Fruit fly (Drosophila melanogaster) whole organism, embryonic: ENCODE measurements around the gene stac.

Experiments
- Aef1 ChIP-seq: fragments of 200-800 bp; sonication (Bioruptor generic); IDR thresholded peaks from 3 replicates; pipeline ENCODE4 v1.3.6; 2022; ENCODE audit warnings: missing biosample characterization, missing genetic modification characterization
- Antp ChIP-seq: fragments of 200-800 bp; sonication (Bioruptor generic); optimal IDR thresholded peaks from 3 replicates; lab custom pipeline; 2016; ENCODE audit warnings: missing biosample characterization, missing genetic modification characterization
- Bteb2 ChIP-seq: fragments of 200-800 bp; sonication (Bioruptor generic); optimal IDR thresholded peaks from 2 replicates; lab custom pipeline; 2016; ENCODE audit warnings: missing biosample characterization, missing genetic modification characterization
- CG10462 ChIP-seq: fragments of 200-800 bp; sonication (Bioruptor generic); optimal IDR thresholded peaks from 2 replicates; lab custom pipeline; 2016; ENCODE audit warnings: missing biosample characterization, missing genetic modification characterization
- CG11398 ChIP-seq: fragments of 200-800 bp; sonication (Bioruptor generic); optimal IDR thresholded peaks from 2 replicates; lab custom pipeline; 2016; ENCODE audit warnings: missing biosample characterization, missing genetic modification characterization
- CG12391 ChIP-seq: fragments of 200-800 bp; sonication (Bioruptor generic); optimal IDR thresholded peaks from 3 replicates; lab custom pipeline; 2018; ENCODE audit warnings: missing biosample characterization, mild to moderate bottlenecking, missing genetic modification characterization, moderate library complexity
- CG15011 ChIP-seq: fragments of 200-800 bp; sonication (Bioruptor generic); optimal IDR thresholded peaks from 3 replicates; lab custom pipeline; 2018; ENCODE audit warnings: missing biosample characterization, mild to moderate bottlenecking, missing genetic modification characterization
- CG1603 ChIP-seq: fragments of 200-800 bp; sonication (Bioruptor generic); optimal IDR thresholded peaks from 2 replicates; lab custom pipeline; 2019; ENCODE audit warnings: missing biosample characterization, mild to moderate bottlenecking, missing genetic modification characterization, moderate library complexity
- CG17186 ChIP-seq: fragments of 200-800 bp; sonication (Bioruptor generic); optimal IDR thresholded peaks from 3 replicates; lab custom pipeline; 2017; ENCODE audit warnings: missing biosample characterization, missing genetic modification reagents, missing genetic modification characterization
- CG18011 ChIP-seq: fragments of 200-800 bp; sonication (Bioruptor generic); optimal IDR thresholded peaks from 2 replicates; lab custom pipeline; 2017; ENCODE audit warnings: missing biosample characterization, missing genetic modification characterization, mild to moderate bottlenecking, moderate library complexity, missing genotype
- CG18262 ChIP-seq: fragments of 200-800 bp; optimal IDR thresholded peaks from 3 replicates; lab custom pipeline; 2019; ENCODE audit warnings: missing biosample characterization, mild to moderate bottlenecking, missing genetic modification characterization, moderate library complexity
- CG18764 ChIP-seq: fragments of 200-800 bp; sonication (Bioruptor generic); optimal IDR thresholded peaks from 3 replicates; lab custom pipeline; 2016; ENCODE audit warnings: missing biosample characterization, missing genetic modification characterization
- CG2875 ChIP-seq: fragments of 200-800 bp; sonication (Bioruptor generic); optimal IDR thresholded peaks from 2 replicates; lab custom pipeline; 2017; ENCODE audit warnings: missing biosample characterization, mild to moderate bottlenecking, missing genetic modification characterization, missing genetic modification reagents
- CG31224 ChIP-seq: fragments of 200-800 bp; sonication (Bioruptor generic); IDR thresholded peaks from 2 replicates; pipeline ENCODE4 v1.3.6; 2022; ENCODE audit warnings: missing biosample characterization, missing genetic modification characterization
- CG4404 ChIP-seq: fragments of 200-800 bp; sonication (Bioruptor generic); IDR thresholded peaks from 2 replicates; pipeline ENCODE4 v1.3.6; 2022; ENCODE audit warnings: missing biosample characterization, missing genetic modification characterization
- CG6683 ChIP-seq: fragments of 200-800 bp; sonication (Bioruptor generic); optimal IDR thresholded peaks from 2 replicates; lab custom pipeline; 2017; ENCODE audit warnings: missing biosample characterization, mild to moderate bottlenecking, missing genetic modification characterization, missing genetic modification reagents
- CG6791 ChIP-seq: fragments of 200-800 bp; sonication (Bioruptor generic); IDR thresholded peaks from 3 replicates; pipeline ENCODE4 v1.3.6; 2022; ENCODE audit warnings: missing biosample characterization, missing genetic modification characterization; ENCODE audit not compliant: partially characterized antibody
- CG7745 ChIP-seq: fragments of 200-800 bp; sonication (Bioruptor generic); optimal IDR thresholded peaks from 2 replicates; lab custom pipeline; 2018; ENCODE audit warnings: missing biosample characterization, mild to moderate bottlenecking, missing genetic modification characterization, moderate library complexity
- CG7786 ChIP-seq: fragments of 200-800 bp; sonication (Bioruptor generic); optimal IDR thresholded peaks from 2 replicates; lab custom pipeline; 2016; ENCODE audit warnings: missing biosample characterization, missing genetic modification characterization
- CG8478 ChIP-seq: fragments of >200 bp; optimal IDR thresholded peaks from 2 replicates; lab custom pipeline; 2018
- H2.0 ChIP-seq: fragments of 200-800 bp; sonication (Bioruptor generic); IDR thresholded peaks from 2 replicates; pipeline ENCODE4 v1.3.6; 2022; ENCODE audit warnings: missing biosample characterization, missing genetic modification characterization
- HHEX ChIP-seq: fragments of 200-800 bp; sonication (Bioruptor generic); optimal IDR thresholded peaks from 3 replicates; lab custom pipeline; 2017; ENCODE audit warnings: missing biosample characterization, mild to moderate bottlenecking, missing genetic modification characterization, missing genetic modification reagents
- HLH4C ChIP-seq: fragments of 200-800 bp; sonication (Bioruptor generic); IDR thresholded peaks from 3 replicates; pipeline ENCODE4 v1.3.6; 2022; ENCODE audit warnings: missing biosample characterization, missing genetic modification characterization; ENCODE audit not compliant: partially characterized antibody
- Hand ChIP-seq: fragments of 200-800 bp; sonication (Bioruptor generic); optimal IDR thresholded peaks from 2 replicates; lab custom pipeline; 2017; ENCODE audit warnings: mild to moderate bottlenecking, missing biosample characterization, missing genetic modification reagents, missing genetic modification characterization
- Nf-YC ChIP-seq: fragments of 200-800 bp; optimal IDR thresholded peaks from 3 replicates; lab custom pipeline; 2019; ENCODE audit warnings: missing biosample characterization, mild to moderate bottlenecking, missing genetic modification characterization, moderate library complexity
- Opbp ChIP-seq: fragments of 200-800 bp; sonication (Bioruptor generic); IDR thresholded peaks from 3 replicates; pipeline ENCODE4 v1.3.6; 2022; ENCODE audit warnings: missing biosample characterization, missing genetic modification characterization; ENCODE audit not compliant: partially characterized antibody
- Spps ChIP-seq: fragments of 200-800 bp; sonication (Bioruptor generic); optimal IDR thresholded peaks from 2 replicates; lab custom pipeline; 2018; ENCODE audit warnings: missing biosample characterization, mild to moderate bottlenecking, missing genetic modification characterization
- Ssrp ChIP-seq: fragments of 200-800 bp; sonication (Bioruptor generic); optimal IDR thresholded peaks from 2 replicates; lab custom pipeline; 2018; ENCODE audit warnings: missing biosample characterization, mild to moderate bottlenecking, missing genetic modification characterization, moderate library complexity
- Xbp1 ChIP-seq: fragments of 200-800 bp; sonication (Bioruptor generic); optimal IDR thresholded peaks from 3 replicates; lab custom pipeline; 2016; ENCODE audit warnings: missing biosample characterization, mild to moderate bottlenecking, missing genetic modification characterization
- bigmax ChIP-seq: fragments of 200-800 bp; sonication (Bioruptor generic); optimal IDR thresholded peaks from 2 replicates; lab custom pipeline; 2018; ENCODE audit warnings: missing biosample characterization, mild to moderate bottlenecking, missing genetic modification characterization
- br ChIP-seq: fragments of >200 bp; optimal IDR thresholded peaks from 2 replicates; lab custom pipeline; 2017
- cad ChIP-seq: fragments of >200 bp; optimal IDR thresholded peaks from 2 replicates; lab custom pipeline; 2017; ENCODE audit warnings: missing biosample characterization, missing genetic modification characterization
- cato ChIP-seq: fragments of 200-800 bp; sonication (Bioruptor generic); optimal IDR thresholded peaks from 2 replicates; lab custom pipeline; 2016; ENCODE audit warnings: missing biosample characterization, missing genetic modification characterization, borderline replicate concordance
- dan ChIP-seq: fragments of 200-800 bp; sonication (Bioruptor generic); IDR thresholded peaks from 2 replicates; pipeline ENCODE4 v1.3.6; 2022; ENCODE audit warnings: missing biosample characterization, missing genetic modification characterization
- eve ChIP-seq, 2 experiments: fragments of >200 bp; optimal IDR thresholded peaks; 2 replicates each; lab custom pipeline; 2017; ENCODE audit warnings: missing biosample characterization in 2 of 2, missing genetic modification characterization in 2 of 2
- fd96Cb ChIP-seq: fragments of 200-800 bp; sonication (Bioruptor generic); optimal IDR thresholded peaks from 2 replicates; lab custom pipeline; 2018; ENCODE audit warnings: missing biosample characterization, mild to moderate bottlenecking, missing genetic modification characterization, moderate library complexity
- gce ChIP-seq: fragments of 200-800 bp; sonication (Bioruptor generic); IDR thresholded peaks from 3 replicates; pipeline ENCODE4 v1.3.6; 2022; ENCODE audit warnings: missing biosample characterization, missing genetic modification characterization
- grau ChIP-seq: fragments of 200-800 bp; optimal IDR thresholded peaks from 3 replicates; lab custom pipeline; 2019; ENCODE audit warnings: missing biosample characterization, mild to moderate bottlenecking, missing genetic modification characterization, moderate library complexity
- inv ChIP-seq: fragments of 200-800 bp; sonication (Bioruptor generic); IDR thresholded peaks from 2 replicates; pipeline ENCODE4 v1.3.6; 2022; ENCODE audit warnings: missing biosample characterization, missing genetic modification characterization; ENCODE audit not compliant: partially characterized antibody
- jing ChIP-seq: fragments of 200-800 bp; sonication (Bioruptor generic); optimal IDR thresholded peaks from 2 replicates; lab custom pipeline; 2018; ENCODE audit warnings: missing biosample characterization, mild to moderate bottlenecking, missing genetic modification characterization
- ken ChIP-seq: fragments of 200-800 bp; sonication (Bioruptor generic); IDR thresholded peaks from 3 replicates; pipeline ENCODE4 v1.3.6; 2022; ENCODE audit warnings: missing biosample characterization, missing genetic modification characterization
- maf-S ChIP-seq: fragments of 200-800 bp; sonication (Bioruptor generic); optimal IDR thresholded peaks from 2 replicates; lab custom pipeline; 2016; ENCODE audit warnings: missing biosample characterization, missing genetic modification characterization
- oc ChIP-seq: fragments of 200-800 bp; sonication (Bioruptor generic); optimal IDR thresholded peaks from 2 replicates; lab custom pipeline; 2018; ENCODE audit warnings: missing biosample characterization, mild to moderate bottlenecking, missing genetic modification characterization, moderate library complexity
- sim ChIP-seq: fragments of 200-800 bp; sonication (Bioruptor generic); IDR thresholded peaks from 2 replicates; pipeline ENCODE4 v1.3.6; 2022; ENCODE audit warnings: missing biosample characterization, missing genetic modification characterization
- sisA ChIP-seq: fragments of 200-800 bp; sonication (Bioruptor generic); IDR thresholded peaks from 2 replicates; pipeline ENCODE4 v1.3.6; 2022; ENCODE audit warnings: missing biosample characterization, missing genetic modification characterization
- ssp ChIP-seq: fragments of 200-800 bp; sonication (Bioruptor generic); IDR thresholded peaks from 2 replicates; pipeline ENCODE4 v1.3.6; 2022; ENCODE audit warnings: missing biosample characterization, missing genetic modification characterization
- toy ChIP-seq: fragments of 200-800 bp; sonication (Bioruptor generic); IDR thresholded peaks from 2 replicates; pipeline ENCODE4 v1.3.6; 2022; ENCODE audit warnings: missing biosample characterization, missing genetic modification characterization
- tx ChIP-seq: fragments of 200-800 bp; sonication (Bioruptor generic); optimal IDR thresholded peaks from 2 replicates; lab custom pipeline; 2016; ENCODE audit warnings: missing biosample characterization, missing genetic modification characterization
- vnd ChIP-seq: fragments of 200-800 bp; sonication (Bioruptor generic); IDR thresholded peaks from 3 replicates; pipeline ENCODE4 v1.3.6; 2022; ENCODE audit warnings: missing biosample characterization, missing genetic modification characterization; ENCODE audit not compliant: partially characterized antibody
- wek ChIP-seq: fragments of 200-800 bp; sonication (Bioruptor generic); optimal IDR thresholded peaks from 3 replicates; lab custom pipeline; 2018; ENCODE audit warnings: missing biosample characterization, mild to moderate bottlenecking, missing genetic modification characterization, moderate library complexity

The stac gene

DNA sequence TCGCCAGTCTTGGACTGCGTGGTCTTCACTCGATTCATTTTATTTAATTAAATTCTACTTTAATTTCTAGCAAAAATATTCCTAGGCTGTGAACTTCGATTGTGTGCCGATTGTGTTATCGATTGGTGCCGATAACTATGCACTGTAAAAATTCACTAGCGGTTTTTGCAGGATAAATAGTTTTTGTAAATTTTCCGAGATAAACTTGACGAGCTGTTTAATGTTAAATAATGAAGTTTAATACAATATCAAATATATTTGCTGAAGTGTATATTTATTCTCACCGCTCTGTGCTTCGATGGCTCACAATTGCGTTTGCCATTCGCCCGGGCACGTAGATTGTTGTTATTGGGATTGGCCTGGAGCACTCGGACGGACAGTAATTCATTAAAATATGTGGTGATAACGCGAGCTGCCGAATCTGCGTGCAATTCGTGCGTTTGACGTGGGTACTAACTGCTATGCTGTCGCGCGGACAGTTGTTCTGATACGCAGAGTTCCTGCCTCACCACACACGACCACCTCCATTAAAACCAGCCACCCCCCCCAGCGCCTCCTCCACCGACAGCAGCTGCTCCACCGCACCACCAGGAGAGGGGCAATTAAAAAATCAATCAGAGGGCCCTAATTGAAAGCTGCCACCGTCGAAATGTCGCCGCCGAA is 31.1 kb upstream of the stac start, which contains the start of the genes EMC6 and Hr96 (continued):
- TF ChIP-seq HHEX (GFP tag; lab: Kevin White, UChicago) (peak; percentile 91), fd96Cb (tag; lab: Kevin White, UChicago) (peak; percentile 91), wek (GFP tag; lab: Kevin White, UChicago) (peak; percentile 76), Spps (tag; lab: Kevin White, UChicago) (peak; percentile 83), Xbp1 (GFP tag; lab: Kevin White, UChicago) (peak; percentile 96), CG6683 (peak; percentile 83), eve (GFP tag; optimal IDR thresholded peaks at IDR 0.05; lab: Kevin White, UChicago) (no peak), CG17186 (peak; percentile 87), Aef1 (GFP tag; lab: Robert Waterston, UW) (peak; percentile 98), maf-S (GFP tag; lab: Kevin White, UChicago) (peak; percentile 91), CG1603 (tag; lab: Kevin White, UChicago) (peak; percentile 97), CG8478 (no peak), CG4404 (GFP tag; lab: Robert Waterston, UW) (peak; percentile 85), Hand (GFP tag; lab: Kevin White, UChicago) (peak; percentile 73), jing (GFP tag; lab: Kevin White, UChicago) (peak; percentile 80), sisA (peak; percentile 93), Antp (GFP tag; lab: Kevin White, UChicago) (peak; percentile 90), br (lab: Kevin White, UChicago) (no peak), CG7786 (peak; percentile 92), CG7745 (tag; lab: Kevin White, UChicago) (no peak), cad (no peak), CG11398 (peak; percentile 82), Nf-YC (tag; lab: Kevin White, UChicago) (peak; percentile 84), bigmax (GFP tag; lab: Kevin White, UChicago) (peak; percentile 30), CG10462 (GFP tag; lab: Kevin White, UChicago) (peak; percentile 88), CG18262 (tag; lab: Kevin White, UChicago) (peak; percentile 89), ssp (GFP tag; lab: Robert Waterston, UW) (peak; percentile 75), dan (GFP tag; lab: Robert Waterston, UW) (peak; percentile 65), Opbp (GFP tag; lab: Robert Waterston, UW) (peak; percentile 65; the same call in 1 of the 3 replicates), CG6791 (peak; percentile 70), vnd (GFP tag; lab: Robert Waterston, UW) (peak; percentile 60; the same call in 2 of the 3 replicates), cato (GFP tag; lab: Kevin White, UChicago) (peak; percentile 92), HLH4C (GFP tag; lab: Robert Waterston, UW) (peak; percentile 84), Bteb2 (GFP tag; lab: Kevin White, UChicago) (peak; percentile 93), tx (GFP tag; lab: Kevin White, UChicago) (peak; percentile 91), gce (GFP tag; lab: Robert Waterston, UW) (peak; percentile 76), sim (GFP tag; lab: Robert Waterston, UW) (peak; percentile 80), CG15011 (GFP tag; lab: Kevin White, UChicago) (peak; percentile 73), H2.0 (GFP tag; lab: Robert Waterston, UW) (peak; percentile 90), CG18764 (GFP tag; lab: Kevin White, UChicago) (peak; percentile 90), CG12391 (tag; lab: Kevin White, UChicago) (peak; percentile 96), ken (GFP tag; lab: Robert Waterston, UW) (peak; percentile 96), Ssrp (peak; percentile 91), toy (peak; percentile 78), inv (GFP tag; lab: Robert Waterston, UW) (peak; percentile 40), CG18011 (peak; percentile 83), CG2875 (GFP tag; lab: Kevin White, UChicago) (peak; percentile 81), CG31224 (peak; percentile 83), grau (tag; lab: Kevin White, UChicago) (peak; percentile 92), oc (tag; lab: Kevin White, UChicago) (no peak)
